Fruit fly (Drosophila melanogaster) whole organism, wandering third instar larva: ENCODE results near the gene CG14891.

Source experiments
- Abd-B ChIP-seq: fragments of >200 bp; optimal IDR thresholded peaks from 2 replicates; lab custom pipeline; 2017; ENCODE audit warnings: missing biosample characterization, missing genetic modification characterization
- CrebA ChIP-seq: fragments of 200-800 bp; sonication (Bioruptor generic); optimal IDR thresholded peaks from 2 replicates; lab custom pipeline; 2016; ENCODE audit warnings: missing biosample characterization, mild to moderate bottlenecking, missing genetic modification characterization, borderline replicate concordance
- Dfd ChIP-seq: fragments of >200 bp; optimal IDR thresholded peaks from 2 replicates; lab custom pipeline; 2017; ENCODE audit warnings: missing biosample characterization, missing genetic modification characterization
- Dif ChIP-seq: fragments of 200-275, 200-300 bp; sonication (Bioruptor generic); optimal IDR thresholded peaks from 2 replicates; lab custom pipeline; 2018; ENCODE audit warnings: missing biosample characterization, missing genetic modification characterization; ENCODE audit not compliant: partially characterized antibody
- GATAd ChIP-seq: sonication (Bioruptor generic); optimal IDR thresholded peaks from 2 replicates; lab custom pipeline; 2016; ENCODE audit warnings: missing biosample characterization, missing genetic modification characterization
- Hnf4 ChIP-seq: fragments of 200-800 bp; sonication (Bioruptor generic); optimal IDR thresholded peaks from 2 replicates; lab custom pipeline; 2016; ENCODE audit warnings: missing biosample characterization, mild to moderate bottlenecking, missing genetic modification characterization
- Hr78 ChIP-seq: fragments of >200 bp; optimal IDR thresholded peaks from 2 replicates; lab custom pipeline; 2017; ENCODE audit warnings: missing biosample characterization, missing genetic modification characterization
- Hr83 ChIP-seq: fragments of 200-300 bp; sonication (Bioruptor generic); optimal IDR thresholded peaks from 2 replicates; lab custom pipeline; 2016; ENCODE audit warnings: missing biosample characterization, mild to moderate bottlenecking, missing genetic modification characterization, moderate library complexity; ENCODE audit not compliant: poor library complexity, severe bottlenecking
- Mio ChIP-seq: sonication (Bioruptor generic); optimal IDR thresholded peaks from 2 replicates; lab custom pipeline; 2016; ENCODE audit warnings: missing biosample characterization, missing genetic modification characterization
- Myc ChIP-seq: fragments of >200 bp; optimal IDR thresholded peaks from 2 replicates; lab custom pipeline; 2017
- N ChIP-seq: fragments of >200 bp; optimal IDR thresholded peaks from 2 replicates; lab custom pipeline; 2018; ENCODE audit warnings: missing biosample characterization, missing external identifiers, missing genetic modification characterization
- OdsH ChIP-seq: fragments of 200-800 bp; sonication (Bioruptor generic); optimal IDR thresholded peaks from 2 replicates; lab custom pipeline; 2016; ENCODE audit warnings: missing biosample characterization, mild to moderate bottlenecking, missing genetic modification characterization
- Rel ChIP-seq, 2 experiments: fragments of 200-800 bp; sonication (Bioruptor generic) in 1 of 2; optimal IDR thresholded peaks; 2 replicates in 1 of 2; 3 replicates in 1 of 2; lab custom pipeline; 2016 to 2019; ENCODE audit warnings: mild to moderate bottlenecking in 2 of 2, missing biosample characterization in 2 of 2, missing genetic modification characterization in 2 of 2, moderate library complexity in 1 of 2
- Sp1 ChIP-seq: fragments of 200-800 bp; sonication (Bioruptor generic); optimal IDR thresholded peaks from 3 replicates; lab custom pipeline; 2019; ENCODE audit warnings: missing biosample characterization, mild to moderate bottlenecking, missing genetic modification characterization, moderate library complexity
- br ChIP-seq: fragments of 200-800 bp; sonication (Bioruptor generic); optimal IDR thresholded peaks from 2 replicates; lab custom pipeline; 2016; ENCODE audit warnings: missing biosample characterization, missing genetic modification characterization
- dmrt93B ChIP-seq: fragments of 200-800 bp; sonication (Bioruptor generic); optimal IDR thresholded peaks from 2 replicates; lab custom pipeline; 2018; ENCODE audit warnings: missing biosample characterization, mild to moderate bottlenecking, missing genetic modification characterization
- dsf ChIP-seq: sonication (Bioruptor generic); optimal IDR thresholded peaks from 2 replicates; lab custom pipeline; 2016; ENCODE audit warnings: missing biosample characterization, missing genetic modification characterization, borderline replicate concordance
- ey ChIP-seq: fragments of 200-800 bp; sonication (Bioruptor generic); optimal IDR thresholded peaks from 2 replicates; lab custom pipeline; 2016; ENCODE audit warnings: missing biosample characterization, missing genetic modification characterization
- fru ChIP-seq: fragments of 200-800 bp; sonication (Bioruptor generic); optimal IDR thresholded peaks from 3 replicates; lab custom pipeline; 2016; ENCODE audit warnings: missing biosample characterization, mild to moderate bottlenecking, missing genetic modification characterization
- lola ChIP-seq: fragments of >200 bp; optimal IDR thresholded peaks from 2 replicates; lab custom pipeline; 2017; ENCODE audit warnings: missing biosample characterization, missing genetic modification characterization
- pan ChIP-seq: fragments of >200 bp; optimal IDR thresholded peaks from 2 replicates; lab custom pipeline; 2017
- rgr ChIP-seq: fragments of 200-800 bp; sonication (Bioruptor generic); optimal IDR thresholded peaks from 3 replicates; lab custom pipeline; 2016; ENCODE audit warnings: missing biosample characterization, mild to moderate bottlenecking, missing genetic modification characterization
- sage ChIP-seq: fragments of 200-800 bp; sonication (Bioruptor generic); optimal IDR thresholded peaks from 2 replicates; lab custom pipeline; 2016; ENCODE audit warnings: missing biosample characterization, mild to moderate bottlenecking, missing genetic modification characterization
- sv ChIP-seq: fragments of 200-800 bp; sonication (Bioruptor generic); optimal IDR thresholded peaks from 3 replicates; lab custom pipeline; 2016; ENCODE audit warnings: missing biosample characterization, missing genetic modification characterization
- tai ChIP-seq: sonication (Bioruptor generic); optimal IDR thresholded peaks from 2 replicates; lab custom pipeline; 2016; ENCODE audit warnings: missing biosample characterization, missing genetic modification characterization
- usp ChIP-seq: fragments of >200 bp; optimal IDR thresholded peaks from 2 replicates; lab custom pipeline; 2017; ENCODE audit warnings: missing biosample characterization, missing genetic modification characterization

The CG14891 gene

dm6 chr3R:16605929-16606328 is 34.6 kb downstream of the CG14891 start:
- TF ChIP-seq fru (GFP tag; lab: Kevin White, UChicago) (no peak), ey (GFP tag; lab: Kevin White, UChicago) (no peak), br (GFP tag; lab: Kevin White, UChicago) (no peak), lola (no peak), sage (GFP tag; lab: Kevin White, UChicago) (no peak), sv (GFP tag; lab: Kevin White, UChicago) (no peak), usp (GFP tag; lab: Kevin White, UChicago) (no peak), Hr83 (GFP tag; lab: Kevin White, UChicago) (no peak), pan (lab: Kevin White, UChicago) (no peak), dsf (GFP tag; lab: Kevin White, UChicago) (no peak), GATAd (GFP tag; lab: Kevin White, UChicago) (no peak)

dm6 chr3R:16608920-16609319 is 37.6 kb downstream of the CG14891 start, which contains the start of gene NPF:
Gene NPF, plus strand, starts transcription at chr3R:16609220.
- TF ChIP-seq OdsH (GFP tag; lab: Kevin White, UChicago) (no peak), Myc (lab: Kevin White, UChicago) (no peak), Mio (no peak), pan (lab: Kevin White, UChicago) (no peak), Hnf4 (GFP tag; lab: Kevin White, UChicago) (no peak), br (GFP tag; lab: Kevin White, UChicago) (no peak), dmrt93B (GFP tag; lab: Kevin White, UChicago) (no peak)
- TF ChIP-seq, all 38 proteins: peak for 0

DNA sequence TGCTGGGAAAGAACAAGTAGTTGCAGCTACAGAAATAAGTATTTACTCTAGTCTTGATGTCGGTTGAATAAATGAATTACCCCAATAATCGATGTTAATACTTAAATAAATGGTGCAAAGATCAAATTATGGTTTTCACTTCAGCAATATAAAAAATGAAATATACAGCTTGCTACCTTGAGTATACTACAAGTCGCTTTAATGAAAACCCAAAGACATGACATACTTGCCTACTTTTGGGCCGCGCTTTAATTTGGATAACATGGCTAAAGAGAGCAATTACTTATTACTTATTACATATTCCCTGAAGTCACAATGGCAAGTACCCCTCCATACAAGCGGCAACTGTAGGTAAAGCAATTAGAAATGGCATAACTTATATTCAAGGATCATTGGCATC is 39.9 kb downstream of the CG14891 start:
- TF ChIP-seq Abd-B (GFP tag; lab: Kevin White, UChicago) (no peak), Myc (lab: Kevin White, UChicago) (peak; percentile 42), N (GFP tag; lab: Kevin White, UChicago) (peak; percentile 59), fru (GFP tag; lab: Kevin White, UChicago) (peak; percentile 49)
- TF ChIP-seq, all 38 proteins: peak for 3

dm6 chr3R:16613300-16613699 is 42.0 kb downstream of the CG14891 start, which contains the start of gene CG12783:
Gene CG12783, minus strand, starts transcription at chr3R:16613400.
- TF ChIP-seq ey (GFP tag; lab: Kevin White, UChicago) (no peak), Dif (GFP tag; lab: Kevin White, UChicago) (no peak)

- TF ChIP-seq Rel (GFP tag; optimal IDR thresholded peaks at IDR 0.05; lab: Kevin White, UChicago) = no peak
- TF ChIP-seq Rel (tag; optimal IDR thresholded peaks at IDR 0.05; lab: Kevin White, UChicago) = no peak
- TF ChIP-seq sage (GFP tag; lab: Kevin White, UChicago) = no peak
- no peak for TF ChIP-seq pan (lab: Kevin White, UChicago)
- no peak for TF ChIP-seq usp (GFP tag; lab: Kevin White, UChicago)
- no peak for TF ChIP-seq lola
- TF ChIP-seq Hr83 (GFP tag; lab: Kevin White, UChicago) = peak; percentile 34
- TF ChIP-seq sv (GFP tag; lab: Kevin White, UChicago) = no peak
- TF ChIP-seq CrebA = no peak
Observed at dm6 chr3R:16614241-16614640, 42.9 kb downstream of the CG14891 start, which contains the start of gene CG10340. Gene CG10340, minus strand, starts transcription at chr3R:16614391.

DNA sequence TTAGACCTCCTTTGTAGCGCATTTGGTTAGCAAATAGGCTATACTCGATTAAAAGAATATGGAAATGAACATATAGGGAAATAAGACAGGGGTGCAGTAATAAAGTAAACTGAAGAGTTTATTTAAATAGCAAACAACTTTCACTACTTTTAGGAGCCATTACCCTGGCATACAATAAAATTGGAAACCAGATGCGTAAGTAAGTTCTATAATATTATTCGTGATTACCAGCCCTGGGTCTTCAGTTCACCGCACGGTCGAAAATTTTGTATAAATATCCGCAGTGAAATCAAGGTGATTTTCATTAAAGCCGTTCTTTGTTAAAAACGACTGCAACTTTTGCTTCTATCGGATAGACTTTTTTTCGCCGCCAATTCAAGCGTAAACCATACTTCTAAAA is 43.7 kb downstream of the CG14891 start, which contains the start of gene CG17562:
CG17562 (plus strand) TSS at position 301 of the 400 bp plus-strand sequence.
- TF ChIP-seq Dif (GFP tag; lab: Kevin White, UChicago) (no peak), usp (GFP tag; lab: Kevin White, UChicago) (no peak), Myc (lab: Kevin White, UChicago) (no peak), Hr83 (GFP tag; lab: Kevin White, UChicago) (no peak), GATAd (GFP tag; lab: Kevin White, UChicago) (no peak), ey (GFP tag; lab: Kevin White, UChicago) (no peak), Mio (no peak), sage (GFP tag; lab: Kevin White, UChicago) (no peak), CrebA (no peak), tai (GFP tag; lab: Kevin White, UChicago) (no peak), rgr (no peak), Dfd (GFP tag; lab: Kevin White, UChicago) (no peak), fru (GFP tag; lab: Kevin White, UChicago) (no peak), br (GFP tag; lab: Kevin White, UChicago) (no peak), Rel (GFP tag; optimal IDR thresholded peaks at IDR 0.05; lab: Kevin White, UChicago) (no peak), Rel (tag; optimal IDR thresholded peaks at IDR 0.05; lab: Kevin White, UChicago) (no peak), Sp1 (GFP tag; lab: Kevin White, UChicago) (no peak), N (GFP tag; lab: Kevin White, UChicago) (no peak), Hr78 (GFP tag; lab: Kevin White, UChicago) (no peak)
- TF ChIP-seq, all 38 proteins: peak for 0
